Fruit fly (Drosophila melanogaster): ENCODE results near the gene mfrn.

mfrn gene

dm6 chr3R:27954533-27954932, 6.7 kb upstream of the mfrn start, which contains the start of gene Nep7 (continued):
- TF ChIP-seq ash1 (GFP tag; optimal IDR thresholded peaks at IDR 0.05) (no peak), sug (tag; optimal IDR thresholded peaks at IDR 0.05) (peak; percentile 29), grn (GFP tag; optimal IDR thresholded peaks at IDR 0.05) (no peak), C15 (GFP tag; IDR thresholded peaks at IDR 0.05) (0 out of 3 replicates have a peak, but pooled peaks have one; percentile 26), CG11723 (GFP tag; optimal IDR thresholded peaks at IDR 0.05) (no peak), chinmo (GFP tag; IDR thresholded peaks at IDR 0.05; ENCODE audit: partially characterized antibody) (no peak), pnt (GFP tag; optimal IDR thresholded peaks at IDR 0.05) (no peak), CG11560 (tag; IDR thresholded peaks at IDR 0.05) (no peak), p53 (GFP tag; optimal IDR thresholded peaks at IDR 0.05) (no peak), CG2678 (tag; optimal IDR thresholded peaks at IDR 0.05) (no peak)

dm6 chr3R:27953890-27954289, 6.1 kb upstream of the mfrn start, which contains the start of gene CG4951:
Gene CG4951, minus strand, starts transcription at chr3R:27954112.
- peak; percentile 66 for TF ChIP-seq trem (tag; optimal IDR thresholded peaks at IDR 0.05)
- peak; percentile 32; the same call in 1 of the 3 replicates for TF ChIP-seq knrl (GFP tag; IDR thresholded peaks at IDR 0.05; ENCODE audit: partially characterized antibody)
- TF ChIP-seq dpn (GFP tag; optimal IDR thresholded peaks at IDR 0.05) = no peak
- TF ChIP-seq nerfin-1 (tag; optimal IDR thresholded peaks at IDR 0.05) = peak; percentile 19
- TF ChIP-seq CG3847 (GFP tag; IDR thresholded peaks at IDR 0.05) = peak; percentile 56
- TF ChIP-seq CG12155 (GFP tag; optimal IDR thresholded peaks at IDR 0.05) = no peak
- no peak for TF ChIP-seq luna (GFP tag; optimal IDR thresholded peaks at IDR 0.05)
- peak; percentile 57; the same call in 1 of the 2 replicates for TF ChIP-seq tna (GFP tag; IDR thresholded peaks at IDR 0.05; ENCODE audit: partially characterized antibody)
- TF ChIP-seq CG15011 (GFP tag; optimal IDR thresholded peaks at IDR 0.05) = no peak
- TF ChIP-seq sr (GFP tag; IDR thresholded peaks at IDR 0.05) = no peak
- no peak for TF ChIP-seq CG31365 (tag; optimal IDR thresholded peaks at IDR 0.05)
- no peak for TF ChIP-seq rib (GFP tag; IDR thresholded peaks at IDR 0.05)
- no peak for TF ChIP-seq CG10431 (GFP tag; optimal IDR thresholded peaks at IDR 0.05)
- TF ChIP-seq cas (GFP tag; IDR thresholded peaks at IDR 0.05) = no peak
- TF ChIP-seq hkb (optimal IDR thresholded peaks at IDR 0.05) = no peak
- no peak for TF ChIP-seq hkb (GFP tag; IDR thresholded peaks at IDR 0.05)
- no peak for TF ChIP-seq CG33213 (GFP tag; optimal IDR thresholded peaks at IDR 0.05)
- no peak for TF ChIP-seq CG15479 (GFP tag; optimal IDR thresholded peaks at IDR 0.05)
- TF ChIP-seq Atf3 (GFP tag; optimal IDR thresholded peaks at IDR 0.05) = no peak
- no peak for TF ChIP-seq pros (GFP tag; optimal IDR thresholded peaks at IDR 0.05)
- no peak for TF ChIP-seq CG13296 (GFP tag; optimal IDR thresholded peaks at IDR 0.05)
- no peak for TF ChIP-seq CG12104 (GFP tag; optimal IDR thresholded peaks at IDR 0.05)
- TF ChIP-seq CG34422 (GFP tag; IDR thresholded peaks at IDR 0.05) = 0 out of 3 replicates have a peak, but pooled peaks have one; percentile 17
- no peak for TF ChIP-seq NK7.1 (GFP tag; optimal IDR thresholded peaks at IDR 0.05)
- peak; percentile 68 for TF ChIP-seq CG15514 (GFP tag; optimal IDR thresholded peaks at IDR 0.05)
- TF ChIP-seq HmgZ (tag; optimal IDR thresholded peaks at IDR 0.05) = peak; percentile 47
- TF ChIP-seq CG7271 (tag; optimal IDR thresholded peaks at IDR 0.05) = no peak
- TF ChIP-seq zen (tag; optimal IDR thresholded peaks at IDR 0.05) = peak; percentile 13
- no peak for TF ChIP-seq Spps (tag; optimal IDR thresholded peaks at IDR 0.05)
- TF ChIP-seq CG11696 (GFP tag; IDR thresholded peaks at IDR 0.05) = no peak
- TF ChIP-seq Mrtf (GFP tag; IDR thresholded peaks at IDR 0.05) = no peak
- no peak for TF ChIP-seq sd (tag; optimal IDR thresholded peaks at IDR 0.05)
- TF ChIP-seq hbn (GFP tag; IDR thresholded peaks at IDR 0.05; ENCODE audit: partially characterized antibody) = peak; percentile 49; the same call in 1 of the 2 replicates
- TF ChIP-seq bigmax (GFP tag; optimal IDR thresholded peaks at IDR 0.05) = peak; percentile 36
- peak; percentile 63; the same call in 1 of the 2 replicates for TF ChIP-seq bbx (GFP tag; IDR thresholded peaks at IDR 0.05; ENCODE audit: partially characterized antibody)
- no peak for TF ChIP-seq bsh (GFP tag; optimal IDR thresholded peaks at IDR 0.05)
- TF ChIP-seq Sin3A (optimal IDR thresholded peaks at IDR 0.05) = peak; percentile 62
- peak; percentile 63 for TF ChIP-seq zen2 (GFP tag; IDR thresholded peaks at IDR 0.05; ENCODE audit: partially characterized antibody)
- TF ChIP-seq CG6854 (GFP tag; optimal IDR thresholded peaks at IDR 0.05) = no peak
- TF ChIP-seq Meics (GFP tag; optimal IDR thresholded peaks at IDR 0.05) = no peak
- TF ChIP-seq chinmo (GFP tag; IDR thresholded peaks at IDR 0.05; ENCODE audit: partially characterized antibody) = no peak

All from whole organism, embryonic.